Fruit fly (Drosophila melanogaster): Measurements from ENCODE around the gene sstn.

Gene sstn

DNA sequence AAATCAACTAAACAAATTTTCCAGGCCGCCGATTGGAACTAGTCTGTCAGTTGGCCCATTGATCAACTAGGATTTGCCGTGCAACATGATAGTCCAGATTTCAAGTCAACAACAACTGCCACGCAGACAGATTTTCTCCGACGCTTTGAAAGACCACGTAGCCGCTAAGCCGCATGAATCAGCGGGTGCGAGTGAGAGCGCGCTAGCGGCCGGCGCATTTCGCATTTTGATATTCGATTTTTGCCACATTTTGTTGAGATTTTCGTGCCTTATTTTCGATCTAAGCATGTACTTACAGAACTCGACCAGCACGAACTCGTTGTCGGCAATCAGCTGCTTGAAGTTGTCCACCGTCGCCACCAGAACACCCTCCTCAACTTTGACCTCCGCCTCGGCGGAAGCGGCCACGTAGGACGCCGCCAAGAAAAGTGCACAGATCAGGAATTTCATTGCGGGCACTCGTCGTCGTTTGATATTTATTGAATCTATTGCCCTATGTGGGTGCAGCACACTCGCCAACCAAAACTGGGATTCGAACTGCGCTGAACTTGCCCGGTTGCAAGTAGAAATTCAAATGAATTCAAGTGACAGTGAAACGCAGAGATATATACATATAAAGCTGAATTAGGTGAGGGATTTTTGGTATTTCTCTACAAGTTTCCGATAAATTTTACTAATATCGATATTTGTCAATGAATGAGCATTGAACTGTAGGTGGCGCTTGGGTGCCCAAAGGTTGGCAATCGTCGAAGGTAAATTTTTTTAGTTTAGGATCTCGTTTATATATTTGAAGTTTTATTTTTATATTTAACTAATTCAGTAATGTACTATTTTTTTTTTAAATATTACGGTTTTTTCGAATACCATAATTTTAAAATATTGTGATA, 47.7 kb upstream of the sstn start, which contains the start of gene Pdi (continued):
- TF ChIP-seq CG12769 (tag; optimal IDR thresholded peaks at IDR 0.05) (peak; percentile 43), CG13424 (tag; optimal IDR thresholded peaks at IDR 0.05) (peak; percentile 18), usp (GFP tag; optimal IDR thresholded peaks at IDR 0.05) (no peak), fd102C (GFP tag; optimal IDR thresholded peaks at IDR 0.05) (no peak), Sox102F (GFP tag; optimal IDR thresholded peaks at IDR 0.05) (no peak), ase (GFP tag; IDR thresholded peaks at IDR 0.05) (no peak), Poxn (GFP tag; IDR thresholded peaks at IDR 0.05) (no peak), fd64A (GFP tag; optimal IDR thresholded peaks at IDR 0.05) (no peak), br (optimal IDR thresholded peaks at IDR 0.05) (no peak), odd (GFP tag; optimal IDR thresholded peaks at IDR 0.05) (no peak), HLH3B (GFP tag; IDR thresholded peaks at IDR 0.05) (peak; percentile 33; the same call in 1 of the 2 replicates), Hey (tag; optimal IDR thresholded peaks at IDR 0.05) (no peak), nerfin-2 (GFP tag; IDR thresholded peaks at IDR 0.05; ENCODE audit: partially characterized antibody) (peak; percentile 61), sens-2 (GFP tag; IDR thresholded peaks at IDR 0.05) (no peak), chn (GFP tag; optimal IDR thresholded peaks at IDR 0.05) (no peak), pzg (GFP tag; optimal IDR thresholded peaks at IDR 0.05) (peak; percentile 87), kay (GFP tag; optimal IDR thresholded peaks at IDR 0.05) (peak; percentile 7), vnd (GFP tag; IDR thresholded peaks at IDR 0.05; ENCODE audit: partially characterized antibody) (peak; percentile 49; the same call in 2 of the 3 replicates), repo (GFP tag; optimal IDR thresholded peaks at IDR 0.05) (peak; percentile 2), ab (GFP tag; optimal IDR thresholded peaks at IDR 0.05) (no peak), nerfin-1 (tag; optimal IDR thresholded peaks at IDR 0.05) (peak; percentile 41), CG15696 (tag; optimal IDR thresholded peaks at IDR 0.05) (peak; percentile 43), croc (GFP tag; conservative IDR thresholded peaks at IDR 0.05) (no peak), CG18599 (GFP tag; optimal IDR thresholded peaks at IDR 0.05) (no peak), CG1529 (GFP tag; optimal IDR thresholded peaks at IDR 0.05) (no peak), otp (GFP tag; IDR thresholded peaks at IDR 0.05) (no peak), zen2 (GFP tag; IDR thresholded peaks at IDR 0.05; ENCODE audit: partially characterized antibody) (no peak), insv (GFP tag; optimal IDR thresholded peaks at IDR 0.05) (peak in 1 of 2 experiments; percentile 24), CG18619 (GFP tag; optimal IDR thresholded peaks at IDR 0.05) (no peak), bigmax (GFP tag; optimal IDR thresholded peaks at IDR 0.05) (no peak), dan (GFP tag; IDR thresholded peaks at IDR 0.05) (no peak), slbo (GFP tag; IDR thresholded peaks at IDR 0.05) (no peak), E2f1 (GFP tag; IDR thresholded peaks at IDR 0.05) (no peak), CG33557 (GFP tag; optimal IDR thresholded peaks at IDR 0.05) (no peak), tx (GFP tag; optimal IDR thresholded peaks at IDR 0.05) (peak; percentile 19), CG3838 (GFP tag; optimal IDR thresholded peaks at IDR 0.05) (no peak), CG34224 (GFP tag; IDR thresholded peaks at IDR 0.05; ENCODE audit: partially characterized antibody) (peak; percentile 64), cg (GFP tag; optimal IDR thresholded peaks at IDR 0.05) (peak; percentile 0), kni (GFP tag; optimal IDR thresholded peaks at IDR 0.05) (no peak), CG12659 (GFP tag; optimal IDR thresholded peaks at IDR 0.05) (peak; percentile 81), CG10274 (GFP tag; optimal IDR thresholded peaks at IDR 0.05) (no peak), cato (GFP tag; optimal IDR thresholded peaks at IDR 0.05; ENCODE audit: borderline replicate concordance) (no peak), MTF-1 (GFP tag; optimal IDR thresholded peaks at IDR 0.05; ENCODE audit: borderline replicate concordance) (peak; percentile 1), Hr51 (GFP tag; optimal IDR thresholded peaks at IDR 0.05) (no peak), CG4424 (GFP tag; optimal IDR thresholded peaks at IDR 0.05) (peak; percentile 44), CHES-1-like (GFP tag; optimal IDR thresholded peaks at IDR 0.05) (no peak), Aef1 (GFP tag; IDR thresholded peaks at IDR 0.05) (no peak), CG13894 (tag; optimal IDR thresholded peaks at IDR 0.05) (peak; percentile 60)
